Fruit fly (Drosophila melanogaster): ENCODE data around the gene Prx6a.

Prx6a gene

DNA sequence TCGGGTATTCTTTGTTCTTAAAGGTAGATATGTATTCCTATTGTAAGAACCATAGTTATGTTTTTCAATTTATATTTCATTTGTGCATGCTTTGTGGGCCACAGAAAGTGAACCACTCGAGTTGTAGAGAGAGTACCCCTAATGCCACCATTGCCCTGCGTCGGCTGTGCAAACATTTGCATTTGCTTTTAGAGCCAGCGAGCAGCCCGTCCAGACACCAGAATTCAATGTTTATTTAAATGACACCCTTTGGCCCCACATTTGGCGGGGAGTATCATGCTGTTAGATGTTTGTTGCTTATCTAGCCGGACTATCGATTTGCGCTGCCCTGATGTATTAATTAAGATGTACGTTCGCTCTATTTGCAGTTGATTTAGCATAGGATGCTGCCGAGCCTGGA is 13.4 kb downstream of the Prx6a start (continued):
- TF ChIP-seq bigmax (GFP tag; optimal IDR thresholded peaks at IDR 0.05): no peak
- no peak for TF ChIP-seq CG10462 (GFP tag; optimal IDR thresholded peaks at IDR 0.05)
- TF ChIP-seq CG10147 (GFP tag; optimal IDR thresholded peaks at IDR 0.05): no peak
- no peak for TF ChIP-seq crol (GFP tag; IDR thresholded peaks at IDR 0.05)
- no peak for TF ChIP-seq sim (GFP tag; IDR thresholded peaks at IDR 0.05)
- TF ChIP-seq CG2116 (GFP tag; optimal IDR thresholded peaks at IDR 0.05): no peak
- no peak for TF ChIP-seq stwl (tag; optimal IDR thresholded peaks at IDR 0.05)
- no peak for TF ChIP-seq CG12942 (GFP tag; optimal IDR thresholded peaks at IDR 0.05)
- no peak for TF ChIP-seq jigr1 (GFP tag; IDR thresholded peaks at IDR 0.05)
- TF ChIP-seq Bteb2 (GFP tag; optimal IDR thresholded peaks at IDR 0.05): no peak
- TF ChIP-seq D19B (GFP tag; optimal IDR thresholded peaks at IDR 0.05): no peak
- TF ChIP-seq sug (tag; optimal IDR thresholded peaks at IDR 0.05): no peak
- TF ChIP-seq exex (tag; optimal IDR thresholded peaks at IDR 0.05): no peak
- no peak for TF ChIP-seq CG17802 (tag; optimal IDR thresholded peaks at IDR 0.05)
- TF ChIP-seq CG6813 (GFP tag; optimal IDR thresholded peaks at IDR 0.05): peak; percentile 68
- no peak for TF ChIP-seq lbe (GFP tag; optimal IDR thresholded peaks at IDR 0.05)
- TF ChIP-seq Elba2 (GFP tag; optimal IDR thresholded peaks at IDR 0.05): no peak
- TF ChIP-seq zen (tag; optimal IDR thresholded peaks at IDR 0.05): no peak
- TF ChIP-seq nmo (GFP tag; optimal IDR thresholded peaks at IDR 0.05): no peak
- peak; percentile 35 for TF ChIP-seq CG13296 (GFP tag; optimal IDR thresholded peaks at IDR 0.05)
- peak; percentile 73; the same call in 2 of the 3 replicates for TF ChIP-seq ci (GFP tag; IDR thresholded peaks at IDR 0.05)
- TF ChIP-seq CG2202 (tag; optimal IDR thresholded peaks at IDR 0.05): no peak
- no peak for TF ChIP-seq TFAM (GFP tag; optimal IDR thresholded peaks at IDR 0.05)
- TF ChIP-seq CG12769 (tag; optimal IDR thresholded peaks at IDR 0.05): no peak
- no peak for TF ChIP-seq tgo (GFP tag; IDR thresholded peaks at IDR 0.05)
- TF ChIP-seq Spps (tag; optimal IDR thresholded peaks at IDR 0.05): no peak
- no peak for TF ChIP-seq CG7271 (tag; optimal IDR thresholded peaks at IDR 0.05)
- TF ChIP-seq CG3281 (GFP tag; optimal IDR thresholded peaks at IDR 0.05): peak; percentile 14
- no peak for TF ChIP-seq NFAT (GFP tag; IDR thresholded peaks at IDR 0.05)
- TF ChIP-seq fu2 (GFP tag; optimal IDR thresholded peaks at IDR 0.05): no peak
- no peak for TF ChIP-seq CG12219 (GFP tag; optimal IDR thresholded peaks at IDR 0.05)
- TF ChIP-seq Eip74EF (GFP tag; optimal IDR thresholded peaks at IDR 0.05): no peak
- no peak for TF ChIP-seq esg (GFP tag; conservative IDR thresholded peaks at IDR 0.05)
- TF ChIP-seq CG7786 (GFP tag; optimal IDR thresholded peaks at IDR 0.05): no peak
- peak; percentile 67; the same call in 1 of the 2 replicates for TF ChIP-seq CG1024 (GFP tag; IDR thresholded peaks at IDR 0.05)
- TF ChIP-seq tap (tag; optimal IDR thresholded peaks at IDR 0.05): no peak
- no peak for TF ChIP-seq hb (GFP tag; IDR thresholded peaks at IDR 0.05; ENCODE audit: partially characterized antibody)
- no peak for TF ChIP-seq chn (GFP tag; optimal IDR thresholded peaks at IDR 0.05)
- no peak for TF ChIP-seq Six4 (GFP tag; optimal IDR thresholded peaks at IDR 0.05)
- no peak for TF ChIP-seq Atf-2 (GFP tag; optimal IDR thresholded peaks at IDR 0.05)
- TF ChIP-seq Side (GFP tag; optimal IDR thresholded peaks at IDR 0.05): peak; percentile 7
- TF ChIP-seq gt (GFP tag; IDR thresholded peaks at IDR 0.05): no peak
- TF ChIP-seq NC2β (GFP tag; optimal IDR thresholded peaks at IDR 0.05): no peak
- TF ChIP-seq C15 (GFP tag; IDR thresholded peaks at IDR 0.05): no peak
- TF ChIP-seq Nf-YB (GFP tag; optimal IDR thresholded peaks at IDR 0.05): no peak
- TF ChIP-seq wor (GFP tag; IDR thresholded peaks at IDR 0.05): no peak
- TF ChIP-seq nau (GFP tag; optimal IDR thresholded peaks at IDR 0.05): peak; percentile 13
- TF ChIP-seq eyg (GFP tag; optimal IDR thresholded peaks at IDR 0.05): no peak
- no peak for TF ChIP-seq btn (GFP tag; optimal IDR thresholded peaks at IDR 0.05)
- no peak for TF ChIP-seq CG8944 (GFP tag; optimal IDR thresholded peaks at IDR 0.05)
- no peak for TF ChIP-seq Optix (GFP tag; IDR thresholded peaks at IDR 0.05)
- no peak for TF ChIP-seq Ravus (GFP tag; IDR thresholded peaks at IDR 0.05)
